Comparison of ENCODE assay signal across 1 fruit fly cellular context in genomic region chr3L:1746338-1747199, dm6.
A peak's percentile ranks its signal among the peaks of the same experiment; 100 is the strongest.
TF ChIP-seq lines count a peak whose summit lies in the region.

Gene CG13921, plus strand, starts transcription at chr3L:1746907.

TF ChIP-seq in whole organism, embryonic, 481 proteins besides CTCF, POLR2A, EP300 and RAD21 (continued from another document and continues in another):
- TF ChIP-seq nau (GFP tag; optimal IDR thresholded peaks at IDR 0.05; lab: Kevin White, UChicago) (no peak), NC2β (GFP tag; optimal IDR thresholded peaks at IDR 0.05; lab: Kevin White, UChicago) (peak; percentile 99), pzg (GFP tag; optimal IDR thresholded peaks at IDR 0.05; lab: Kevin White, UChicago) (peak; percentile 31), emc (GFP tag; optimal IDR thresholded peaks at IDR 0.05; lab: Kevin White, UChicago) (peak; percentile 98), CG1792 (GFP tag; optimal IDR thresholded peaks at IDR 0.05; lab: Kevin White, UChicago) (peak; percentile 99), CG8478 (optimal IDR thresholded peaks at IDR 0.05; lab: Kevin White, UChicago) (no peak), CG11560 (tag; IDR thresholded peaks at IDR 0.05; lab: Robert Waterston, UW) (peak; percentile 89), MTF-1 (GFP tag; optimal IDR thresholded peaks at IDR 0.05; lab: Kevin White, UChicago; ENCODE audit: borderline replicate concordance) (peak; percentile 98), CG9215 (GFP tag; IDR thresholded peaks at IDR 0.05; lab: Robert Waterston, UW) (peak; percentile 97), CG31365 (tag; optimal IDR thresholded peaks at IDR 0.05; lab: Kevin White, UChicago) (peak; percentile 94), wor (GFP tag; IDR thresholded peaks at IDR 0.05; lab: Robert Waterston, UW) (peak; percentile 98), zen2 (GFP tag; IDR thresholded peaks at IDR 0.05; lab: Robert Waterston, UW; ENCODE audit: partially characterized antibody) (no peak), Lim3 (GFP tag; IDR thresholded peaks at IDR 0.05; lab: Robert Waterston, UW) (peak; percentile 96), repo (GFP tag; optimal IDR thresholded peaks at IDR 0.05; lab: Kevin White, UChicago) (peak; percentile 99), chm (GFP tag; IDR thresholded peaks at IDR 0.05; lab: Robert Waterston, UW) (peak; percentile 99), Hmr (GFP tag; optimal IDR thresholded peaks at IDR 0.05; lab: Kevin White, UChicago) (peak; percentile 98), esg (GFP tag; conservative IDR thresholded peaks at IDR 0.05; lab: Robert Waterston, UW) (peak; percentile 99), dmrt11E (tag; optimal IDR thresholded peaks at IDR 0.05; lab: Kevin White, UChicago) (peak; percentile 100), CG31388 (GFP tag; optimal IDR thresholded peaks at IDR 0.05; lab: Kevin White, UChicago) (peak; percentile 98), dmrt99B (tag; optimal IDR thresholded peaks at IDR 0.05; lab: Kevin White, UChicago) (peak; percentile 99), chif (GFP tag; optimal IDR thresholded peaks at IDR 0.05; lab: Kevin White, UChicago) (peak; percentile 99 to 100), sisA (GFP tag; IDR thresholded peaks at IDR 0.05; lab: Robert Waterston, UW) (peak; percentile 100), tna (GFP tag; IDR thresholded peaks at IDR 0.05; lab: Robert Waterston, UW; ENCODE audit: partially characterized antibody) (no peak), yki (optimal IDR thresholded peaks at IDR 0.05; lab: Kevin White, UChicago) (no peak), CG15514 (GFP tag; optimal IDR thresholded peaks at IDR 0.05; lab: Kevin White, UChicago) (peak; percentile 92), h (optimal IDR thresholded peaks at IDR 0.05; lab: Kevin White, UChicago) (no peak), CG16813 (GFP tag; IDR thresholded peaks at IDR 0.05; lab: Robert Waterston, UW; ENCODE audit: partially characterized antibody) (no peak), Ets65A (GFP tag; lab: Kevin White, UChicago) (peak; percentile 100), CG18599 (GFP tag; optimal IDR thresholded peaks at IDR 0.05; lab: Kevin White, UChicago) (peak; percentile 98), Fer1 (GFP tag; optimal IDR thresholded peaks at IDR 0.05; lab: Kevin White, UChicago) (peak; percentile 97), Abd-B (GFP tag; optimal IDR thresholded peaks at IDR 0.05; lab: Kevin White, UChicago) (peak; percentile 98), CG15601 (tag; optimal IDR thresholded peaks at IDR 0.05; lab: Kevin White, UChicago) (peak; percentile 97), CG6791 (GFP tag; IDR thresholded peaks at IDR 0.05; lab: Robert Waterston, UW; ENCODE audit: partially characterized antibody) (no peak), kni (GFP tag; optimal IDR thresholded peaks at IDR 0.05; lab: Kevin White, UChicago) (peak; percentile 98), CG2129 (GFP tag; IDR thresholded peaks at IDR 0.05; lab: Robert Waterston, UW; ENCODE audit: partially characterized antibody) (no peak), Asciz (GFP tag; optimal IDR thresholded peaks at IDR 0.05; lab: Kevin White, UChicago) (peak; percentile 98), seq (GFP tag; IDR thresholded peaks at IDR 0.05; lab: Robert Waterston, UW) (peak; percentile 98), Neu2 (GFP tag; optimal IDR thresholded peaks at IDR 0.05; lab: Kevin White, UChicago; ENCODE audit: borderline replicate concordance) (peak; percentile 99), Dip3 (GFP tag; optimal IDR thresholded peaks at IDR 0.05; lab: Kevin White, UChicago) (peak; percentile 95), CG8089 (GFP tag; optimal IDR thresholded peaks at IDR 0.05; lab: Kevin White, UChicago) (peak; percentile 99), C15 (GFP tag; IDR thresholded peaks at IDR 0.05; lab: Robert Waterston, UW) (peak; percentile 98), Bdp1 (GFP tag; optimal IDR thresholded peaks at IDR 0.05; lab: Kevin White, UChicago) (peak; percentile 94), Dip2 (GFP tag; IDR thresholded peaks at IDR 0.05; lab: Robert Waterston, UW) (peak; percentile 79), CG4617 (GFP tag; optimal IDR thresholded peaks at IDR 0.05; lab: Kevin White, UChicago; ENCODE audit: borderline replicate concordance) (peak; percentile 99), Bgb (GFP tag; IDR thresholded peaks at IDR 0.05; lab: Robert Waterston, UW; ENCODE audit: partially characterized antibody) (no peak), CG1233 (GFP tag; optimal IDR thresholded peaks at IDR 0.05; lab: Kevin White, UChicago) (peak; percentile 99), ap (GFP tag; IDR thresholded peaks at IDR 0.05; lab: Robert Waterston, UW) (peak; percentile 99), corto (GFP tag; optimal IDR thresholded peaks at IDR 0.05; lab: Kevin White, UChicago) (peak; percentile 98), CG4730 (GFP tag; IDR thresholded peaks at IDR 0.05; lab: Robert Waterston, UW) (peak; percentile 99), sob (GFP tag; IDR thresholded peaks at IDR 0.05; lab: Robert Waterston, UW) (peak; percentile 99), toy (GFP tag; IDR thresholded peaks at IDR 0.05; lab: Robert Waterston, UW) (peak; percentile 98), CG2678 (tag; optimal IDR thresholded peaks at IDR 0.05; lab: Kevin White, UChicago) (peak; percentile 99), zfh2 (GFP tag; optimal IDR thresholded peaks at IDR 0.05; lab: Kevin White, UChicago) (peak; percentile 97), br (optimal IDR thresholded peaks at IDR 0.05; lab: Kevin White, UChicago) (no peak), Hand (GFP tag; optimal IDR thresholded peaks at IDR 0.05; lab: Kevin White, UChicago) (peak; percentile 87), trem (tag; optimal IDR thresholded peaks at IDR 0.05; lab: Kevin White, UChicago) (peak; percentile 97), B-H1 (GFP tag; IDR thresholded peaks at IDR 0.05; lab: Robert Waterston, UW) (peak; percentile 98), CG13424 (tag; optimal IDR thresholded peaks at IDR 0.05; lab: Kevin White, UChicago) (peak; percentile 99), hkb (optimal IDR thresholded peaks at IDR 0.05; lab: Kevin White, UChicago) (no peak), hkb (GFP tag; IDR thresholded peaks at IDR 0.05; lab: Robert Waterston, UW) (peak; percentile 99), Ssrp (tag; optimal IDR thresholded peaks at IDR 0.05; lab: Kevin White, UChicago) (peak; percentile 99), Bteb2 (GFP tag; optimal IDR thresholded peaks at IDR 0.05; lab: Kevin White, UChicago) (peak; percentile 98), CG8359 (GFP tag; optimal IDR thresholded peaks at IDR 0.05; lab: Kevin White, UChicago; ENCODE audit: borderline replicate concordance) (peak; percentile 96), CG18476 (GFP tag; optimal IDR thresholded peaks at IDR 0.05; lab: Kevin White, UChicago) (peak; percentile 98), org-1 (GFP tag; optimal IDR thresholded peaks at IDR 0.05; lab: Kevin White, UChicago) (peak; percentile 99), CG10979 (tag; optimal IDR thresholded peaks at IDR 0.05; lab: Kevin White, UChicago) (peak; percentile 100), fu2 (GFP tag; optimal IDR thresholded peaks at IDR 0.05; lab: Kevin White, UChicago) (peak; percentile 97), Blimp-1 (GFP tag; optimal IDR thresholded peaks at IDR 0.05; lab: Kevin White, UChicago) (peak; percentile 98), Dek (tag; optimal IDR thresholded peaks at IDR 0.05; lab: Kevin White, UChicago) (peak; percentile 97), CG11504 (tag; optimal IDR thresholded peaks at IDR 0.05; lab: Kevin White, UChicago) (peak; percentile 98), CG4282 (GFP tag; optimal IDR thresholded peaks at IDR 0.05; lab: Kevin White, UChicago) (peak; percentile 96), HLH54F (GFP tag; optimal IDR thresholded peaks at IDR 0.05; lab: Kevin White, UChicago) (peak; percentile 98), Dref (GFP tag; IDR thresholded peaks at IDR 0.05; lab: Robert Waterston, UW) (peak; percentile 46), jing (GFP tag; optimal IDR thresholded peaks at IDR 0.05; lab: Kevin White, UChicago) (peak; percentile 98), dimm (GFP tag; IDR thresholded peaks at IDR 0.05; lab: Robert Waterston, UW) (peak; percentile 97), CG3838 (GFP tag; optimal IDR thresholded peaks at IDR 0.05; lab: Kevin White, UChicago) (peak; percentile 96), phol (tag; optimal IDR thresholded peaks at IDR 0.05; lab: Kevin White, UChicago) (peak; percentile 99), p53 (GFP tag; optimal IDR thresholded peaks at IDR 0.05; lab: Kevin White, UChicago) (peak; percentile 98), crp (GFP tag; optimal IDR thresholded peaks at IDR 0.05; lab: Kevin White, UChicago) (peak in 1 of 2 experiments; percentile 76), CG6272 (GFP tag; IDR thresholded peaks at IDR 0.05; lab: Robert Waterston, UW) (peak; percentile 99), CG4404 (GFP tag; IDR thresholded peaks at IDR 0.05; lab: Robert Waterston, UW) (peak; percentile 99), abd-A (tag; optimal IDR thresholded peaks at IDR 0.05; lab: Kevin White, UChicago) (peak; percentile 69), cwo (GFP tag; optimal IDR thresholded peaks at IDR 0.05; lab: Kevin White, UChicago) (peak; percentile 95), Atf6 (GFP tag; IDR thresholded peaks at IDR 0.05; lab: Robert Waterston, UW) (peak; percentile 98), Tbp (GFP tag; optimal IDR thresholded peaks at IDR 0.05; lab: Kevin White, UChicago) (no peak), CG4854 (GFP tag; optimal IDR thresholded peaks at IDR 0.05; lab: Kevin White, UChicago) (peak; percentile 99), CG10462 (GFP tag; optimal IDR thresholded peaks at IDR 0.05; lab: Kevin White, UChicago) (peak; percentile 99), Sry-β (GFP tag; optimal IDR thresholded peaks at IDR 0.05; lab: Kevin White, UChicago) (peak; percentile 77), jumu (GFP tag; optimal IDR thresholded peaks at IDR 0.05; lab: Kevin White, UChicago) (peak; percentile 99), Taf1 (GFP tag; IDR thresholded peaks at IDR 0.05; lab: Robert Waterston, UW) (peak; percentile 98), Ptx1 (GFP tag; IDR thresholded peaks at IDR 0.05; lab: Robert Waterston, UW) (peak; percentile 95), Hr3 (GFP tag; optimal IDR thresholded peaks at IDR 0.05; lab: Kevin White, UChicago) (peak; percentile 98), D19A (tag; optimal IDR thresholded peaks at IDR 0.05; lab: Kevin White, UChicago) (peak; percentile 97), pum (GFP tag; optimal IDR thresholded peaks at IDR 0.05; lab: Kevin White, UChicago) (peak; percentile 100), CG10366 (GFP tag; IDR thresholded peaks at IDR 0.05; lab: Robert Waterston, UW) (peak; percentile 99), CG2202 (tag; optimal IDR thresholded peaks at IDR 0.05; lab: Kevin White, UChicago) (peak; percentile 98), pho (GFP tag; optimal IDR thresholded peaks at IDR 0.05; lab: Kevin White, UChicago) (peak; percentile 97), lmd (GFP tag; IDR thresholded peaks at IDR 0.05; lab: Robert Waterston, UW) (peak; percentile 99), fru (optimal IDR thresholded peaks at IDR 0.05; lab: Kevin White, UChicago) (no peak), CG10209 (GFP tag; optimal IDR thresholded peaks at IDR 0.05; lab: Kevin White, UChicago) (peak; percentile 99), CG12219 (GFP tag; optimal IDR thresholded peaks at IDR 0.05; lab: Kevin White, UChicago) (peak; percentile 98), CG7372 (GFP tag; IDR thresholded peaks at IDR 0.05; lab: Robert Waterston, UW) (peak; percentile 99), ken (GFP tag; IDR thresholded peaks at IDR 0.05; lab: Robert Waterston, UW) (peak; percentile 99), wek (GFP tag; optimal IDR thresholded peaks at IDR 0.05; lab: Kevin White, UChicago) (peak; percentile 95), CG10321 (GFP tag; IDR thresholded peaks at IDR 0.05; lab: Robert Waterston, UW) (peak; percentile 83), aop (GFP tag; IDR thresholded peaks at IDR 0.05; lab: Robert Waterston, UW) (peak; percentile 97), sens-2 (GFP tag; IDR thresholded peaks at IDR 0.05; lab: Robert Waterston, UW) (peak; percentile 99), CHES-1-like (GFP tag; optimal IDR thresholded peaks at IDR 0.05; lab: Kevin White, UChicago) (peak; percentile 98), en (GFP tag; optimal IDR thresholded peaks at IDR 0.05; lab: Kevin White, UChicago) (peak; percentile 99), unc-4 (GFP tag; IDR thresholded peaks at IDR 0.05; lab: Robert Waterston, UW; ENCODE audit: partially characterized antibody) (no peak), CG17186 (GFP tag; optimal IDR thresholded peaks at IDR 0.05; lab: Kevin White, UChicago) (peak; percentile 97), Eip74EF (GFP tag; optimal IDR thresholded peaks at IDR 0.05; lab: Kevin White, UChicago) (peak in 1 of 2 experiments; percentile 98), CG8765 (GFP tag; IDR thresholded peaks at IDR 0.05; lab: Robert Waterston, UW) (peak; percentile 99), kah (GFP tag; optimal IDR thresholded peaks at IDR 0.05; lab: Kevin White, UChicago) (peak; percentile 95), Meics (GFP tag; optimal IDR thresholded peaks at IDR 0.05; lab: Kevin White, UChicago) (peak; percentile 98), pita (GFP tag; optimal IDR thresholded peaks at IDR 0.05; lab: Kevin White, UChicago) (no peak), CG2199 (GFP tag; IDR thresholded peaks at IDR 0.05; lab: Robert Waterston, UW) (peak; percentile 100), CG1832 (GFP tag; optimal IDR thresholded peaks at IDR 0.05; lab: Kevin White, UChicago) (no peak), CG3065 (GFP tag; optimal IDR thresholded peaks at IDR 0.05; lab: Kevin White, UChicago) (peak; percentile 98), twi (tag; optimal IDR thresholded peaks at IDR 0.05; lab: Kevin White, UChicago) (peak; percentile 97), grn (GFP tag; optimal IDR thresholded peaks at IDR 0.05; lab: Kevin White, UChicago) (peak; percentile 91), CG8944 (GFP tag; optimal IDR thresholded peaks at IDR 0.05; lab: Kevin White, UChicago) (peak; percentile 99), CG14667 (GFP tag; IDR thresholded peaks at IDR 0.05; lab: Robert Waterston, UW) (peak; percentile 99), sim (GFP tag; IDR thresholded peaks at IDR 0.05; lab: Robert Waterston, UW) (peak; percentile 99), CG9817 (tag; optimal IDR thresholded peaks at IDR 0.05; lab: Kevin White, UChicago) (peak; percentile 98), ssp (GFP tag; IDR thresholded peaks at IDR 0.05; lab: Robert Waterston, UW) (peak; percentile 92), Nf-YB (GFP tag; optimal IDR thresholded peaks at IDR 0.05; lab: Kevin White, UChicago) (peak; percentile 88), NfI (GFP tag; optimal IDR thresholded peaks at IDR 0.05; lab: Kevin White, UChicago) (peak; percentile 98), CG3995 (GFP tag; optimal IDR thresholded peaks at IDR 0.05; lab: Kevin White, UChicago) (peak; percentile 86), gt (GFP tag; IDR thresholded peaks at IDR 0.05; lab: Robert Waterston, UW) (peak; percentile 98), CG13123 (GFP tag; optimal IDR thresholded peaks at IDR 0.05; lab: Kevin White, UChicago) (peak; percentile 98), disco-r (GFP tag; optimal IDR thresholded peaks at IDR 0.05; lab: Kevin White, UChicago) (peak; percentile 98)
